Fruit fly (Drosophila melanogaster) whole organism, embryonic: Measurements from ENCODE around the gene Duba.

ENCODE experiments used
- BEAF-32 ChIP-seq: fragments of 200-800 bp; sonication (Bioruptor generic); optimal IDR thresholded peaks from 3 replicates; lab custom pipeline; 2017; ENCODE audit warnings: missing biosample characterization, missing genetic modification characterization, mild to moderate bottlenecking, moderate library complexity, missing genetic modification reagents
- CG11093 ChIP-seq: fragments of 200-800 bp; sonication (Bioruptor generic); IDR thresholded peaks from 3 replicates; pipeline ENCODE4 v1.3.6; 2022; ENCODE audit warnings: missing biosample characterization, missing genetic modification characterization
- CG12659 ChIP-seq: fragments of 200-800 bp; sonication (Bioruptor generic); optimal IDR thresholded peaks from 3 replicates; lab custom pipeline; 2017; ENCODE audit warnings: mild to moderate bottlenecking, missing biosample characterization, missing genetic modification reagents, missing genetic modification characterization
- CG13775 ChIP-seq: fragments of 200-800 bp; sonication (Bioruptor generic); optimal IDR thresholded peaks from 3 replicates; lab custom pipeline; 2017; ENCODE audit warnings: missing biosample characterization, mild to moderate bottlenecking, missing genetic modification characterization
- CG18599 ChIP-seq: fragments of 200-800 bp; sonication (Bioruptor generic); optimal IDR thresholded peaks from 3 replicates; lab custom pipeline; 2017; ENCODE audit warnings: missing biosample characterization, missing genetic modification characterization, mild to moderate bottlenecking, moderate library complexity, missing genetic modification reagents
- CG2889 ChIP-seq: fragments of 200-800 bp; sonication (Bioruptor generic); IDR thresholded peaks from 3 replicates; pipeline ENCODE4 v1.3.6; 2022; ENCODE audit warnings: missing biosample characterization, missing genetic modification characterization
- CG6791 ChIP-seq: fragments of 200-800 bp; sonication (Bioruptor generic); IDR thresholded peaks from 3 replicates; pipeline ENCODE4 v1.3.6; 2022; ENCODE audit warnings: missing biosample characterization, missing genetic modification characterization; ENCODE audit not compliant: partially characterized antibody
- CG6813 ChIP-seq: fragments of 200-800 bp; sonication (Bioruptor generic); optimal IDR thresholded peaks from 2 replicates; lab custom pipeline; 2017; ENCODE audit warnings: missing biosample characterization, missing genetic modification characterization, mild to moderate bottlenecking, moderate library complexity, missing genetic modification reagents
- CG8290 ChIP-seq, 3 experiments: fragments of 200-800 bp; sonication (Bioruptor generic); optimal IDR thresholded peaks; 2 replicates each; lab custom pipeline; 2016 to 2019; ENCODE audit warnings: missing biosample characterization in 3 of 3, missing genetic modification characterization in 3 of 3, mild to moderate bottlenecking in 2 of 3, moderate library complexity in 1 of 3
- Dfd ChIP-seq, 2 experiments: fragments of >200 bp; optimal IDR thresholded peaks; 2 replicates each; lab custom pipeline; 2017; ENCODE audit warnings: missing biosample characterization in 2 of 2, missing genetic modification characterization in 2 of 2
- Dp ChIP-seq: fragments of 200-800 bp; sonication (Bioruptor generic); optimal IDR thresholded peaks from 2 replicates; lab custom pipeline; 2018; ENCODE audit warnings: missing biosample characterization, mild to moderate bottlenecking, missing genetic modification characterization, moderate library complexity
- Dref ChIP-seq: fragments of 200-800 bp; sonication (Bioruptor generic); IDR thresholded peaks from 2 replicates; pipeline ENCODE4 v1.3.6; 2022; ENCODE audit warnings: missing biosample characterization, missing genetic modification characterization
- Hand ChIP-seq: fragments of 200-800 bp; sonication (Bioruptor generic); optimal IDR thresholded peaks from 2 replicates; lab custom pipeline; 2017; ENCODE audit warnings: mild to moderate bottlenecking, missing biosample characterization, missing genetic modification reagents, missing genetic modification characterization
- Hsf ChIP-seq: fragments of 200-800 bp; sonication (Bioruptor generic); optimal IDR thresholded peaks from 3 replicates; lab custom pipeline; 2016; ENCODE audit warnings: missing biosample characterization, missing genetic modification characterization
- MESR4 ChIP-seq: fragments of 200-800 bp; sonication (Bioruptor generic); optimal IDR thresholded peaks from 2 replicates; lab custom pipeline; 2018; ENCODE audit warnings: missing biosample characterization, mild to moderate bottlenecking, missing genetic modification characterization, moderate library complexity
- Med ChIP-seq: fragments of 200-800 bp; sonication (Bioruptor generic); peaks from one replicate; lab custom pipeline; 2016; ENCODE audit warnings: missing biosample characterization, missing genetic modification characterization, mild to moderate bottlenecking, inconsistent platforms, moderate library complexity
- Meics ChIP-seq: fragments of 200-800 bp; sonication (Bioruptor generic); optimal IDR thresholded peaks from 2 replicates; lab custom pipeline; 2017; ENCODE audit warnings: missing biosample characterization, mild to moderate bottlenecking, missing genetic modification characterization
- Myb ChIP-seq: fragments of 200-800 bp; sonication (Bioruptor generic); optimal IDR thresholded peaks from 2 replicates; lab custom pipeline; 2016; ENCODE audit warnings: missing biosample characterization, missing genetic modification characterization
- Oaz ChIP-seq: fragments of 200-800 bp; sonication (Bioruptor generic); IDR thresholded peaks from 2 replicates; pipeline ENCODE4 v1.3.6; 2022; ENCODE audit warnings: missing biosample characterization, missing genetic modification characterization
- Pdp1 ChIP-seq, 2 experiments: fragments of 200-800 bp; sonication (Bioruptor generic); optimal IDR thresholded peaks; 3 replicates each; lab custom pipeline; 2016; ENCODE audit warnings: missing biosample characterization in 2 of 2, missing genetic modification characterization in 2 of 2, mild to moderate bottlenecking in 1 of 2, moderate library complexity in 1 of 2
- Rx ChIP-seq: fragments of 200-800 bp; sonication (Bioruptor generic); IDR thresholded peaks from 2 replicates; pipeline ENCODE4 v1.3.6; 2022; ENCODE audit warnings: missing biosample characterization, missing genetic modification characterization
- YL-1 ChIP-seq: fragments of 200-800 bp; sonication (Bioruptor generic); optimal IDR thresholded peaks from 3 replicates; lab custom pipeline; 2017; ENCODE audit warnings: missing biosample characterization, mild to moderate bottlenecking, missing genetic modification characterization
- bbx ChIP-seq: fragments of 200-800 bp; sonication (Bioruptor generic); IDR thresholded peaks from 2 replicates; pipeline ENCODE4 v1.3.6; 2022; ENCODE audit warnings: missing biosample characterization, missing genetic modification characterization; ENCODE audit not compliant: partially characterized antibody
- caup ChIP-seq: fragments of 200-800 bp; sonication (Bioruptor generic); optimal IDR thresholded peaks from 3 replicates; lab custom pipeline; 2017; ENCODE audit warnings: missing biosample characterization, mild to moderate bottlenecking, missing genetic modification characterization, moderate library complexity; ENCODE audit not compliant: severe bottlenecking
- dan ChIP-seq: fragments of 200-800 bp; sonication (Bioruptor generic); IDR thresholded peaks from 2 replicates; pipeline ENCODE4 v1.3.6; 2022; ENCODE audit warnings: missing biosample characterization, missing genetic modification characterization
- esg ChIP-seq: fragments of 200-800 bp; sonication (Bioruptor generic); conservative IDR thresholded peaks from 2 replicates; pipeline ENCODE4 v1.3.6; 2022; ENCODE audit warnings: missing biosample characterization, missing genetic modification characterization
- fru ChIP-seq: fragments of >200 bp; optimal IDR thresholded peaks from 2 replicates; lab custom pipeline; 2017
- inv ChIP-seq: fragments of 200-800 bp; sonication (Bioruptor generic); IDR thresholded peaks from 2 replicates; pipeline ENCODE4 v1.3.6; 2022; ENCODE audit warnings: missing biosample characterization, missing genetic modification characterization; ENCODE audit not compliant: partially characterized antibody
- jumu ChIP-seq: fragments of 200-800 bp; sonication (Bioruptor generic); optimal IDR thresholded peaks from 3 replicates; lab custom pipeline; 2016; ENCODE audit warnings: missing biosample characterization, missing genetic modification characterization
- nom ChIP-seq: fragments of 200-800 bp; sonication (Bioruptor generic); optimal IDR thresholded peaks from 2 replicates; lab custom pipeline; 2017; ENCODE audit warnings: missing biosample characterization, missing genetic modification characterization, mild to moderate bottlenecking, moderate library complexity, missing genetic modification reagents
- pb ChIP-seq: fragments of 200-800 bp; sonication (Bioruptor generic); optimal IDR thresholded peaks from 3 replicates; lab custom pipeline; 2016; ENCODE audit warnings: missing biosample characterization, missing genetic modification characterization
- prd ChIP-seq, 3 experiments: fragments of >200 bp in 2 of 3; fragments of 200-800 bp in 1 of 3; sonication (Bioruptor generic) in 1 of 3; optimal IDR thresholded peaks in 2 of 3; IDR thresholded peaks in 1 of 3; 2 replicates in 2 of 3; 3 replicates in 1 of 3; pipeline versions ENCODE4 v1.3.6 to Lab custom; 2017 to 2022; ENCODE audit warnings: missing biosample characterization in 1 of 3, missing genetic modification characterization in 1 of 3
- salm ChIP-seq: fragments of 200-800 bp; sonication (Bioruptor generic); optimal IDR thresholded peaks from 2 replicates; lab custom pipeline; 2018; ENCODE audit warnings: missing biosample characterization, mild to moderate bottlenecking, missing genetic modification characterization
- sqz ChIP-seq: fragments of 200-800 bp; sonication (Bioruptor generic); optimal IDR thresholded peaks from 3 replicates; lab custom pipeline; 2018; ENCODE audit warnings: missing biosample characterization, mild to moderate bottlenecking, missing genetic modification characterization
- stwl ChIP-seq: fragments of 200-800 bp; sonication (Bioruptor generic); optimal IDR thresholded peaks from 3 replicates; lab custom pipeline; 2018; ENCODE audit warnings: missing biosample characterization, mild to moderate bottlenecking, missing genetic modification characterization, moderate library complexity
- tio ChIP-seq: fragments of 200-800 bp; sonication (Bioruptor generic); optimal IDR thresholded peaks from 2 replicates; lab custom pipeline; 2017; ENCODE audit warnings: missing biosample characterization, missing genetic modification characterization, inconsistent platforms
- trem ChIP-seq: fragments of 200-800 bp; optimal IDR thresholded peaks from 3 replicates; lab custom pipeline; 2019; ENCODE audit warnings: missing biosample characterization, mild to moderate bottlenecking, missing genetic modification characterization, moderate library complexity
- unc-4 ChIP-seq: fragments of 200-800 bp; sonication (Bioruptor generic); IDR thresholded peaks from 2 replicates; pipeline ENCODE4 v1.3.6; 2022; ENCODE audit warnings: missing biosample characterization, missing genetic modification characterization; ENCODE audit not compliant: partially characterized antibody
- zen ChIP-seq: fragments of 200-800 bp; sonication (Bioruptor generic); optimal IDR thresholded peaks from 3 replicates; lab custom pipeline; 2018; ENCODE audit warnings: missing biosample characterization, mild to moderate bottlenecking, missing genetic modification characterization, moderate library complexity
- zen2 ChIP-seq: fragments of 200-800 bp; sonication (Bioruptor generic); IDR thresholded peaks from 3 replicates; pipeline ENCODE4 v1.3.6; 2022; ENCODE audit warnings: missing biosample characterization, missing genetic modification characterization; ENCODE audit not compliant: partially characterized antibody
- zfh2 ChIP-seq: fragments of 200-800 bp; sonication (Bioruptor generic); optimal IDR thresholded peaks from 2 replicates; lab custom pipeline; 2016; ENCODE audit warnings: missing biosample characterization, missing genetic modification characterization

Duba gene

dm6 chr3L:11627819-11628483 lies 18.7 kb upstream of the Duba start, which contains the start of gene Apt1 (continued):
- TF ChIP-seq CG13775, result no peak
- no peak for TF ChIP-seq tio (GFP tag; lab: Kevin White, UChicago)
- TF ChIP-seq bbx (GFP tag; lab: Robert Waterston, UW), result peak; percentile 97
- TF ChIP-seq inv, result peak; percentile 93
- TF ChIP-seq Rx (GFP tag; lab: Robert Waterston, UW), result no peak
- TF ChIP-seq YL-1 (GFP tag; lab: Kevin White, UChicago), result peak; percentile 27
- TF ChIP-seq stwl (tag; lab: Kevin White, UChicago), result peak; percentile 88
- TF ChIP-seq MESR4, result peak; percentile 76
- peak; percentile 95 for TF ChIP-seq Dref (GFP tag; lab: Robert Waterston, UW)
- no peak for TF ChIP-seq Hsf
- TF ChIP-seq BEAF-32 (GFP tag; lab: Kevin White, UChicago), result peak; percentile 91
- peak; percentile 39 for TF ChIP-seq CG12659 (GFP tag; lab: Kevin White, UChicago)
- TF ChIP-seq prd (optimal IDR thresholded peaks at IDR 0.05; lab: Kevin White, UChicago), result no peak
- TF ChIP-seq prd (GFP tag; IDR thresholded peaks at IDR 0.05; lab: Robert Waterston, UW), result no peak
- no peak for TF ChIP-seq fru (lab: Kevin White, UChicago)
- TF ChIP-seq jumu (GFP tag; lab: Kevin White, UChicago), result no peak
- TF ChIP-seq zen2 (GFP tag; lab: Robert Waterston, UW), result peak; percentile 93
- no peak for TF ChIP-seq CG6813
- peak; percentile 98 for TF ChIP-seq CG6791
- no peak for TF ChIP-seq Meics (GFP tag; lab: Kevin White, UChicago)
- peak; percentile 19 for TF ChIP-seq trem (tag; lab: Kevin White, UChicago)
- peak; percentile 90 for TF ChIP-seq Myb
- TF ChIP-seq sqz (GFP tag; lab: Kevin White, UChicago), result no peak
- TF ChIP-seq Hand (GFP tag; lab: Kevin White, UChicago), result no peak
- peak in 1 of 2 experiments; percentile 65 for TF ChIP-seq Pdp1 (GFP tag; optimal IDR thresholded peaks at IDR 0.05; lab: Kevin White, UChicago)
- TF ChIP-seq zen, result no peak
- no peak for TF ChIP-seq Dfd (GFP tag; optimal IDR thresholded peaks at IDR 0.05; lab: Kevin White, UChicago)
- peak; percentile 94 for TF ChIP-seq unc-4 (GFP tag; lab: Robert Waterston, UW)
- no peak for TF ChIP-seq CG18599 (GFP tag; lab: Kevin White, UChicago)
- no peak for TF ChIP-seq dan
- no peak for TF ChIP-seq CG8290 (GFP tag; optimal IDR thresholded peaks at IDR 0.05; lab: Kevin White, UChicago)
- peak in 1 of 2 experiments; percentile 43 for TF ChIP-seq CG8290 (tag; optimal IDR thresholded peaks at IDR 0.05; lab: Kevin White, UChicago)
- no peak for TF ChIP-seq pb (GFP tag; lab: Kevin White, UChicago)
- peak; percentile 88 for TF ChIP-seq Med
- TF ChIP-seq zfh2, result no peak
- no peak for TF ChIP-seq CG2889 (GFP tag; lab: Robert Waterston, UW)
- TF ChIP-seq esg (GFP tag; lab: Robert Waterston, UW), result no peak
- no peak for TF ChIP-seq Oaz (GFP tag; lab: Robert Waterston, UW)
- TF ChIP-seq CG11093 (GFP tag; lab: Robert Waterston, UW), result no peak
- TF ChIP-seq salm (tag; lab: Kevin White, UChicago), result no peak
- peak; percentile 68 for TF ChIP-seq nom (GFP tag; lab: Kevin White, UChicago)
- no peak for TF ChIP-seq caup (GFP tag; lab: Kevin White, UChicago)
- TF ChIP-seq Dp (GFP tag; lab: Kevin White, UChicago), result peak; percentile 69
